Worm (Caenorhabditis elegans) whole organism, mixed stage, embryonic: ENCODE data around the gene oac-10.

Experiments
- ceh-83 ChIP-seq: fragments of 200-800 bp; sonication (Bioruptor generic); optimal IDR thresholded peaks from 2 replicates; lab custom pipeline; 2018; ENCODE audit warnings: mild to moderate bottlenecking, missing genetic modification characterization, missing compliant biosample characterization
- nhr-237 ChIP-seq: fragments of 150-350 bp; optimal IDR thresholded peaks from 2 replicates; lab custom pipeline; 2014; ENCODE audit warnings: missing biosample characterization, missing genetic modification characterization
- unc-120 ChIP-seq: sonication (generic microtip); optimal IDR thresholded peaks from 2 replicates; lab custom pipeline; 2017; ENCODE audit warnings: missing genetic modification characterization, missing compliant biosample characterization; ENCODE audit not compliant: poor library complexity, severe bottlenecking
- unc-62 ChIP-seq: fragments of 150-350 bp; optimal IDR thresholded peaks from 2 replicates; lab custom pipeline; 2014; ENCODE audit warnings: missing biosample characterization, missing genetic modification reagents, missing genetic modification characterization

- TF ChIP-seq ceh-83, result no peak
- TF ChIP-seq unc-62 (GFP tag; lab: Kevin White, UChicago), result no peak
- TF ChIP-seq nhr-237 (tag; lab: Kevin White, UChicago), result no peak
- no peak for TF ChIP-seq unc-120 (tag; lab: Kevin White, UChicago)
Observed at ce11 chrII:3908135-3908534, 38.4 kb downstream of the oac-10 start.
